Worm (Caenorhabditis elegans) whole organism, L1 larva: ENCODE data around the gene T05C12.1.

Experiments used
- C34B4.2 ChIP-seq: sonication (generic microtip); optimal IDR thresholded peaks from 2 replicates; lab custom pipeline; 2017; ENCODE audit warnings: mild to moderate bottlenecking, missing genetic modification characterization, missing compliant biosample characterization
- F16B12.6 ChIP-seq: fragments of 150-350 bp; optimal IDR thresholded peaks from 2 replicates; lab custom pipeline; 2014; ENCODE audit warnings: missing biosample characterization, missing genetic modification characterization
- aha-1 ChIP-seq: fragments of 150-350 bp; optimal IDR thresholded peaks from 2 replicates; lab custom pipeline; 2014; ENCODE audit warnings: missing biosample characterization, missing genetic modification characterization
- alr-1 ChIP-seq: fragments of 200-800 bp; sonication (Bioruptor generic); optimal IDR thresholded peaks from 2 replicates; lab custom pipeline; 2018; ENCODE audit warnings: borderline replicate concordance, mild to moderate bottlenecking, missing genetic modification characterization, missing compliant biosample characterization
- aly-2 ChIP-seq: fragments of 150-350 bp; optimal IDR thresholded peaks from 2 replicates; lab custom pipeline; 2014; ENCODE audit warnings: missing biosample characterization, missing genetic modification characterization
- ama-1 ChIP-seq: fragments of 150-350 bp; optimal IDR thresholded peaks from 2 replicates; lab custom pipeline; 2014
- blmp-1 ChIP-seq: fragments of 150-350 bp; optimal IDR thresholded peaks from 2 replicates; lab custom pipeline; 2014; ENCODE audit warnings: missing biosample characterization, missing genetic modification characterization
- ceh-63 ChIP-seq: fragments of 200-800 bp; sonication (Bioruptor generic); optimal IDR thresholded peaks from 2 replicates; lab custom pipeline; 2018; ENCODE audit warnings: mild to moderate bottlenecking, missing genetic modification characterization, missing compliant biosample characterization
- ceh-8 ChIP-seq: fragments of 200-800 bp; sonication (Bioruptor generic); optimal IDR thresholded peaks from 2 replicates; lab custom pipeline; 2018; ENCODE audit warnings: mild to moderate bottlenecking, missing genetic modification characterization, moderate library complexity, missing compliant biosample characterization
- ceh-82 ChIP-seq, 3 experiments: fragments of 150-350 bp in 1 of 3; sonication (generic microtip) in 2 of 3; optimal IDR thresholded peaks; 2 replicates each; lab custom pipeline; 2014 to 2017; ENCODE audit warnings: missing biosample characterization in 3 of 3, missing genetic modification characterization in 3 of 3
- ceh-88 ChIP-seq: fragments of 200-800 bp; sonication (Bioruptor generic); IDR thresholded peaks from 2 replicates; pipeline ENCODE4 v1.3.6; 2022; ENCODE audit warnings: missing genetic modification characterization, missing compliant biosample characterization
- ceh-90 ChIP-seq: sonication (generic microtip); optimal IDR thresholded peaks from 2 replicates; lab custom pipeline; 2016; ENCODE audit warnings: missing genetic modification characterization, missing compliant biosample characterization
- dpl-1 ChIP-seq, 3 experiments: fragments of 150-350 bp in 2 of 3; sonication (generic microtip) in 1 of 3; optimal IDR thresholded peaks; 2 replicates each; lab custom pipeline; 2014 to 2017; ENCODE audit warnings: missing biosample characterization in 3 of 3, missing genetic modification characterization in 3 of 3, missing genetic modification reagents in 3 of 3
- dsc-1 ChIP-seq: sonication (generic microtip); optimal IDR thresholded peaks from 2 replicates; lab custom pipeline; 2016; ENCODE audit warnings: mild to moderate bottlenecking, missing genetic modification characterization, missing compliant biosample characterization
- efl-1 ChIP-seq, 4 experiments: fragments of 150-350 bp; optimal IDR thresholded peaks in 3 of 4; peaks in 1 of 4; 1 replicate in 1 of 4; 2 replicates in 3 of 4; lab custom pipeline; 2014; ENCODE audit warnings: missing biosample characterization in 2 of 4, missing genetic modification characterization in 2 of 4, missing genetic modification reagents in 2 of 4
- egl-27 ChIP-seq, 2 experiments: fragments of 150-350 bp in 1 of 2; sonication (generic microtip); optimal IDR thresholded peaks; 3 replicates each; lab custom pipeline; 2017 to 2018; ENCODE audit warnings: missing biosample characterization in 2 of 2, missing genetic modification characterization in 2 of 2, missing genetic modification reagents in 2 of 2
- elt-3 ChIP-seq, 6 experiments: fragments of 150-350 bp in 1 of 6; sonication (generic microtip); optimal IDR thresholded peaks; 2 replicates each; lab custom pipeline; 2017 to 2018; ENCODE audit warnings: missing biosample characterization in 6 of 6, missing genetic modification characterization in 6 of 6, inconsistent platforms in 1 of 6
- fkh-8 ChIP-seq: sonication (generic microtip); optimal IDR thresholded peaks from 2 replicates; lab custom pipeline; 2016; ENCODE audit warnings: mild to moderate bottlenecking, missing genetic modification characterization, missing compliant biosample characterization
- fos-1 ChIP-seq: fragments of 150-350 bp; optimal IDR thresholded peaks from 2 replicates; lab custom pipeline; 2014; ENCODE audit warnings: missing biosample characterization, missing genetic modification characterization
- irx-1 ChIP-seq: sonication (generic microtip); optimal IDR thresholded peaks from 2 replicates; lab custom pipeline; 2016; ENCODE audit warnings: missing genetic modification characterization, missing compliant biosample characterization
- isw-1 ChIP-seq: fragments of 200-800 bp; sonication (Bioruptor generic); IDR thresholded peaks from 2 replicates; pipeline ENCODE4 v1.3.6; 2022; ENCODE audit warnings: missing genetic modification characterization, missing compliant biosample characterization
- jun-1 ChIP-seq: fragments of 150-350 bp; optimal IDR thresholded peaks from 2 replicates; lab custom pipeline; 2014; ENCODE audit warnings: missing biosample characterization, missing genetic modification reagents, missing genetic modification characterization
- lin-14 ChIP-seq: fragments of 200-800 bp; sonication (Bioruptor generic); optimal IDR thresholded peaks from 2 replicates; lab custom pipeline; 2018; ENCODE audit warnings: mild to moderate bottlenecking, missing genetic modification characterization, moderate library complexity, missing compliant biosample characterization
- lin-35 ChIP-seq, 2 experiments: fragments of 150-350 bp; optimal IDR thresholded peaks; 2 replicates each; lab custom pipeline; 2014; ENCODE audit warnings: missing biosample characterization in 2 of 2, missing genetic modification characterization in 2 of 2, missing genetic modification reagents in 2 of 2
- lin-39 ChIP-seq: fragments of 150-350 bp; optimal IDR thresholded peaks from 2 replicates; lab custom pipeline; 2014; ENCODE audit warnings: missing biosample characterization, missing genetic modification reagents, missing genetic modification characterization
- lir-3 ChIP-seq: sonication (generic microtip); optimal IDR thresholded peaks from 2 replicates; lab custom pipeline; 2016; ENCODE audit warnings: mild to moderate bottlenecking, missing genetic modification characterization, moderate library complexity, missing compliant biosample characterization; ENCODE audit not compliant: poor library complexity
- lsy-2 ChIP-seq, 2 experiments: fragments of 150-350 bp; optimal IDR thresholded peaks; 2 replicates each; lab custom pipeline; 2014; ENCODE audit warnings: missing biosample characterization in 2 of 2, missing genetic modification characterization in 2 of 2
- mdl-1 ChIP-seq, 2 experiments: fragments of 150-350 bp; optimal IDR thresholded peaks; 2 replicates each; lab custom pipeline; 2014 to 2017; ENCODE audit warnings: missing biosample characterization in 2 of 2, missing genetic modification characterization in 2 of 2, inconsistent platforms in 1 of 2
- mef-2 ChIP-seq: fragments of 150-350 bp; optimal IDR thresholded peaks from 2 replicates; lab custom pipeline; 2014; ENCODE audit warnings: missing biosample characterization, missing genetic modification characterization
- mep-1 ChIP-seq: fragments of 150-350 bp; optimal IDR thresholded peaks from 2 replicates; lab custom pipeline; 2014; ENCODE audit warnings: missing biosample characterization, missing genetic modification characterization
- nhr-11 ChIP-seq: fragments of 150-350 bp; optimal IDR thresholded peaks from 2 replicates; lab custom pipeline; 2014; ENCODE audit warnings: missing biosample characterization, missing genetic modification characterization
- nhr-20 ChIP-seq: sonication (generic microtip); optimal IDR thresholded peaks from 2 replicates; lab custom pipeline; 2016; ENCODE audit warnings: mild to moderate bottlenecking, missing genetic modification characterization, missing compliant biosample characterization
- nhr-237 ChIP-seq: fragments of 150-350 bp; optimal IDR thresholded peaks from 2 replicates; lab custom pipeline; 2014; ENCODE audit warnings: missing biosample characterization, missing genetic modification characterization
- nhr-28 ChIP-seq: fragments of 150-350 bp; optimal IDR thresholded peaks from 2 replicates; lab custom pipeline; 2014; ENCODE audit warnings: missing biosample characterization, missing genetic modification characterization
- nhr-71 ChIP-seq: sonication (generic microtip); optimal IDR thresholded peaks from 2 replicates; lab custom pipeline; 2016; ENCODE audit warnings: mild to moderate bottlenecking, missing genetic modification characterization, moderate library complexity, missing compliant biosample characterization
- nhr-77 ChIP-seq: fragments of 150-350 bp; optimal IDR thresholded peaks from 2 replicates; lab custom pipeline; 2014; ENCODE audit warnings: missing biosample characterization, missing genetic modification characterization
- nhr-85 ChIP-seq: sonication (generic microtip); peaks from one replicate; lab custom pipeline; 2016; ENCODE audit warnings: missing genetic modification characterization, inconsistent platforms, missing compliant biosample characterization
- nhr-90 ChIP-seq: sonication (generic microtip); optimal IDR thresholded peaks from 2 replicates; lab custom pipeline; 2016; ENCODE audit warnings: mild to moderate bottlenecking, missing genetic modification characterization, missing compliant biosample characterization; ENCODE audit not compliant: poor library complexity
- pag-3 ChIP-seq: sonication (generic microtip); optimal IDR thresholded peaks from 2 replicates; lab custom pipeline; 2017; ENCODE audit warnings: missing genetic modification characterization, mild to moderate bottlenecking, missing compliant biosample characterization, antibody characterized with exemption, borderline replicate concordance; ENCODE audit not compliant: insufficient read depth
- pax-3 ChIP-seq: fragments of 200-800 bp; sonication (Bioruptor generic); optimal IDR thresholded peaks from 2 replicates; lab custom pipeline; 2018; ENCODE audit warnings: mild to moderate bottlenecking, missing genetic modification characterization, moderate library complexity, missing compliant biosample characterization
- skn-1 ChIP-seq: fragments of 150-350 bp; optimal IDR thresholded peaks from 2 replicates; lab custom pipeline; 2014; ENCODE audit warnings: missing biosample characterization, missing genetic modification characterization
- snu-23 ChIP-seq: sonication (generic microtip); optimal IDR thresholded peaks from 2 replicates; lab custom pipeline; 2016; ENCODE audit warnings: missing genetic modification characterization, missing compliant biosample characterization
- sptf-1 ChIP-seq: fragments of 150-350 bp; optimal IDR thresholded peaks from 2 replicates; lab custom pipeline; 2014; ENCODE audit warnings: missing biosample characterization, missing genetic modification characterization
- swsn-7 ChIP-seq: sonication (generic microtip); optimal IDR thresholded peaks from 2 replicates; lab custom pipeline; 2016; ENCODE audit warnings: missing genetic modification characterization, missing compliant biosample characterization
- tbx-2 ChIP-seq: sonication (generic microtip); optimal IDR thresholded peaks from 2 replicates; lab custom pipeline; 2016; ENCODE audit warnings: missing genetic modification characterization, missing compliant biosample characterization
- unc-86 ChIP-seq: sonication (generic microtip); optimal IDR thresholded peaks from 2 replicates; lab custom pipeline; 2016; ENCODE audit warnings: missing genetic modification characterization, missing compliant biosample characterization
- zag-1 ChIP-seq: fragments of 150-350 bp; optimal IDR thresholded peaks from 2 replicates; lab custom pipeline; 2014; ENCODE audit warnings: missing biosample characterization, missing genetic modification characterization
- ztf-11 ChIP-seq, 2 experiments: sonication (generic microtip); optimal IDR thresholded peaks; 2 replicates each; lab custom pipeline; 2016 to 2017; ENCODE audit warnings: missing genetic modification characterization in 2 of 2, missing biosample characterization in 1 of 2, missing compliant biosample characterization in 1 of 2

T05C12.1 gene

ce11 chrII:8127794-8128193, 45.7 kb upstream of the T05C12.1 start:
- TF ChIP-seq nhr-20 (tag; lab: Kevin White, UChicago) (no peak), efl-1 (optimal IDR thresholded peaks at IDR 0.05; lab: Kevin White, UChicago) (no peak), efl-1 (GFP tag; optimal IDR thresholded peaks at IDR 0.05 in 1 of 2; lab: Kevin White, UChicago) (peak in 1 of 2 experiments; percentile 74)

ce11 chrII:8128273-8129039, 45.0 kb upstream of the T05C12.1 start:
- TF ChIP-seq aly-2 (no peak), fos-1 (tag; lab: Kevin White, UChicago) (no peak), tbx-2 (tag; lab: Kevin White, UChicago) (peak; percentile 50), elt-3 (tag; optimal IDR thresholded peaks at IDR 0.05; lab: Kevin White, UChicago) (peak in 5 of 6 experiments; percentile 9 to 77 (median 50)), blmp-1 (tag; lab: Kevin White, UChicago) (peak; percentile 55), mep-1 (tag; lab: Kevin White, UChicago) (peak; percentile 21), nhr-11 (peak; percentile 30), lsy-2 (tag; optimal IDR thresholded peaks at IDR 0.05; lab: Kevin White, UChicago) (peak; percentile 69 to 76), nhr-90 (tag; lab: Kevin White, UChicago) (peak; percentile 41), ama-1 (lab: Kevin White, UChicago) (no peak), isw-1 (no peak), fkh-8 (peak; percentile 15), pag-3 (tag; lab: Kevin White, UChicago) (peak; percentile 81), swsn-7 (tag; lab: Kevin White, UChicago) (peak; percentile 27), nhr-237 (tag; lab: Kevin White, UChicago) (no peak), ceh-8 (GFP tag; lab: Kevin White, UChicago) (peak; percentile 42), mef-2 (no peak), zag-1 (no peak), alr-1 (tag; lab: Kevin White, UChicago) (no peak), nhr-85 (peak; percentile 92), dpl-1 (GFP tag; optimal IDR thresholded peaks at IDR 0.05; lab: Kevin White, UChicago) (peak; percentile 0 to 53 (median 17)), jun-1 (no peak), ceh-90 (tag; lab: Kevin White, UChicago) (peak; percentile 30), nhr-20 (tag; lab: Kevin White, UChicago) (peak; percentile 92), lir-3 (tag; lab: Kevin White, UChicago) (peak; percentile 33), aha-1 (tag; lab: Kevin White, UChicago) (peak; percentile 22), dsc-1 (tag; lab: Kevin White, UChicago) (peak; percentile 15), ceh-63 (GFP tag; lab: Kevin White, UChicago) (no peak), sptf-1 (tag; lab: Kevin White, UChicago) (no peak), lin-39 (tag; lab: Kevin White, UChicago) (peak; percentile 56), ceh-88 (GFP tag; lab: Robert Waterston, UW) (no peak; the same call in 1 of the 2 replicates), snu-23 (GFP tag; lab: Kevin White, UChicago) (peak; percentile 87), irx-1 (peak; percentile 30), mdl-1 (tag; optimal IDR thresholded peaks at IDR 0.05; lab: Kevin White, UChicago) (peak in 1 of 2 experiments; percentile 80), nhr-77 (no peak), pax-3 (tag; lab: Kevin White, UChicago) (peak; percentile 14), skn-1 (peak; percentile 43), ceh-82 (tag; optimal IDR thresholded peaks at IDR 0.05; lab: Kevin White, UChicago) (peak in 2 of 3 experiments; percentile 39 to 41), F16B12.6 (tag; lab: Kevin White, UChicago) (peak; percentile 11), egl-27 (tag; optimal IDR thresholded peaks at IDR 0.05; lab: Kevin White, UChicago) (no peak), lin-35 (GFP tag; optimal IDR thresholded peaks at IDR 0.05; lab: Kevin White, UChicago) (peak; percentile 19 to 75), lin-14 (peak; percentile 82), nhr-28 (no peak), nhr-71 (tag; lab: Kevin White, UChicago) (peak; percentile 93), C34B4.2 (tag; lab: Kevin White, UChicago) (no peak), unc-86 (tag; lab: Kevin White, UChicago) (peak; percentile 3), ztf-11 (tag; optimal IDR thresholded peaks at IDR 0.05; lab: Kevin White, UChicago) (peak in 1 of 2 experiments; percentile 12)
